Worm (Caenorhabditis elegans) whole organism, midembryonic: ENCODE data around the gene Y46G5A.47.

Source experiments
- klf-2 ChIP-seq: fragments of 200-800 bp; sonication (Bioruptor generic); conservative IDR thresholded peaks from 2 replicates; pipeline ENCODE4 v1.3.6; 2022; ENCODE audit warnings: missing genetic modification reagents, missing genetic modification characterization, missing compliant biosample characterization
- ztf-29 ChIP-seq: fragments of 200-800 bp; sonication (Bioruptor generic); IDR thresholded peaks from 2 replicates; pipeline ENCODE4 v1.3.6; 2022; ENCODE audit warnings: missing genetic modification reagents, missing genetic modification characterization, missing compliant biosample characterization

ce11 chrII:12776379-12776778, 28.7 kb downstream of the Y46G5A.47 start, which contains the start of gene Y46G5A.34:
- no peak for TF ChIP-seq ztf-29
- no peak for TF ChIP-seq klf-2 (GFP tag; lab: Robert Waterston, UW)
